Worm (Caenorhabditis elegans) whole organism, L4 larva: ENCODE data around the gene R102.6.
"Not testable (repeated sequence)": the region's sequence is repeated elsewhere in the genome, so short reads cannot be mapped to it uniquely, and the experiment has no call there.

Experiments
- F44E2.7 ChIP-seq: fragments of 200-800 bp; sonication (Bioruptor generic); IDR thresholded peaks from 2 replicates; pipeline ENCODE4 v2.1.2; 2022; ENCODE audit warnings: missing genetic modification characterization, missing compliant biosample characterization
- ZK546.5 ChIP-seq, 2 experiments: sonication (generic microtip); optimal IDR thresholded peaks; 2 replicates each; lab custom pipeline; 2017; ENCODE audit warnings: missing biosample characterization in 2 of 2, missing genetic modification characterization in 2 of 2
- daf-12 ChIP-seq: fragments of 150-350 bp; optimal IDR thresholded peaks from 2 replicates; lab custom pipeline; 2014; ENCODE audit warnings: missing biosample characterization, missing genetic modification reagents, missing genetic modification characterization
- hlh-30 ChIP-seq: sonication (generic microtip); optimal IDR thresholded peaks from 2 replicates; lab custom pipeline; 2017; ENCODE audit warnings: antibody characterized with exemption, mild to moderate bottlenecking, missing genetic modification characterization, missing compliant biosample characterization; ENCODE audit not compliant: insufficient read depth
- lin-13 ChIP-seq: fragments of 150-350 bp; optimal IDR thresholded peaks from 2 replicates; lab custom pipeline; 2014; ENCODE audit warnings: missing biosample characterization, missing genetic modification reagents, missing genetic modification characterization
- lsy-2 ChIP-seq, 2 experiments: fragments of 150-350 bp in 1 of 2; sonication (generic microtip) in 1 of 2; optimal IDR thresholded peaks; 2 replicates each; lab custom pipeline; 2014 to 2017; ENCODE audit warnings: missing biosample characterization in 2 of 2, missing genetic modification characterization in 2 of 2
- mdl-1 ChIP-seq, 2 experiments: fragments of 150-350 bp in 1 of 2; sonication (generic microtip) in 1 of 2; optimal IDR thresholded peaks; 2 replicates each; lab custom pipeline; 2014 to 2017; ENCODE audit warnings: missing biosample characterization in 2 of 2, missing genetic modification characterization in 2 of 2
- nhr-237 ChIP-seq: sonication (generic microtip); optimal IDR thresholded peaks from 2 replicates; lab custom pipeline; 2017; ENCODE audit warnings: missing biosample characterization, missing genetic modification characterization
- nhr-25 ChIP-seq: sonication (generic microtip); optimal IDR thresholded peaks from 2 replicates; lab custom pipeline; 2017; ENCODE audit warnings: missing genetic modification characterization, mild to moderate bottlenecking, missing compliant biosample characterization, antibody characterized with exemption, moderate library complexity, borderline replicate concordance; ENCODE audit not compliant: insufficient read depth
- pqm-1 ChIP-seq: sonication (generic microtip); optimal IDR thresholded peaks from 2 replicates; lab custom pipeline; 2017; ENCODE audit warnings: missing biosample characterization, missing genetic modification characterization
- unc-62 ChIP-seq, 3 experiments: fragments of 150-350 bp in 1 of 3; sonication (generic microtip); optimal IDR thresholded peaks in 2 of 3; peaks in 1 of 3; 1 replicate in 1 of 3; 2 replicates in 2 of 3; lab custom pipeline; 2014 to 2017; ENCODE audit warnings: missing biosample characterization in 3 of 3, missing genetic modification characterization in 3 of 3, missing genetic modification reagents in 3 of 3, missing genotype in 1 of 3
- zip-11 ChIP-seq: fragments of 200-800 bp; sonication (Bioruptor generic); IDR thresholded peaks from 2 replicates; pipeline ENCODE4 v1.3.6; 2022; ENCODE audit warnings: missing genetic modification characterization, missing compliant biosample characterization

ce11 chrIV:10751740-10752139, 45.8 kb upstream of the R102.6 start, which contains the start of gene T25B9.2:
- not testable (repeated sequence) for TF ChIP-seq pqm-1 (tag; lab: Kevin White, UChicago); daf-12 (tag; lab: Kevin White, UChicago); unc-62 (GFP tag; optimal IDR thresholded peaks at IDR 0.05 in 1 of 2; lab: Kevin White, UChicago); unc-62 (tag; optimal IDR thresholded peaks at IDR 0.05; lab: Kevin White, UChicago); zip-11; lsy-2 (tag; optimal IDR thresholded peaks at IDR 0.05; lab: Kevin White, UChicago); nhr-237 (tag; lab: Kevin White, UChicago); hlh-30 (tag; lab: Kevin White, UChicago); mdl-1 (tag; optimal IDR thresholded peaks at IDR 0.05; lab: Kevin White, UChicago); nhr-25 (tag; lab: Kevin White, UChicago); F44E2.7; lin-13 (GFP tag; lab: Kevin White, UChicago); ZK546.5 (tag; optimal IDR thresholded peaks at IDR 0.05; lab: Kevin White, UChicago)
